Fruit fly (Drosophila melanogaster): ENCODE data around the gene CG17129.

DNA sequence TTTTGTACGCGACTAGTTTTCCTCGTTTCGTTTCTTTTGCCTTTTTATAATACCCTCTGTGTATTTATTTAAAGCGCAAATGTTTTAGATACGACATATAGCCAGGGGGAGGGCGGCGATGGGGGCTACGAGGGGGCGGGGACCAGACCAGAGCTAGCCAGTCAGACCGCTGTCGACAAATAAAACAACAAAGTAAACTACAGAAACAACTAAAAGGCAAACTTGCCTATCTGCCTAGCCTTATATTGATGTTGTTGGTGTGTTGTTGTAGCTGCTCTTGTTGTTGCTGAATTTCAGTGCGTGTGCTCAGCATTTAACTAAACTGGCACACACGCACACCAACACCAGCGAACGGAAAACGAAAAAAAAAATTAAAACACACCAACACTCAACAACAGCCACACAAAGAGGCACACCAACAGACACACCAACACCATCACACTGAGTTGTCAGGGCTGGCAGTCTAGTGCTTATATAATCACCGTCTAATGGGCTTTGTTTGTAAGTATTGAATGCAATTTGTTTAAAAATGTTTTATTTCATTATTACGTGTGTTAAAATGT, 50.7 kb downstream of the CG17129 start:
- TF ChIP-seq Sox102F (GFP tag; optimal IDR thresholded peaks at IDR 0.05), result no peak
- no peak for TF ChIP-seq CG10366 (GFP tag; IDR thresholded peaks at IDR 0.05)
